Fruit fly (Drosophila melanogaster): Measurements from ENCODE around the gene Rubicon.

The Rubicon gene

DNA sequence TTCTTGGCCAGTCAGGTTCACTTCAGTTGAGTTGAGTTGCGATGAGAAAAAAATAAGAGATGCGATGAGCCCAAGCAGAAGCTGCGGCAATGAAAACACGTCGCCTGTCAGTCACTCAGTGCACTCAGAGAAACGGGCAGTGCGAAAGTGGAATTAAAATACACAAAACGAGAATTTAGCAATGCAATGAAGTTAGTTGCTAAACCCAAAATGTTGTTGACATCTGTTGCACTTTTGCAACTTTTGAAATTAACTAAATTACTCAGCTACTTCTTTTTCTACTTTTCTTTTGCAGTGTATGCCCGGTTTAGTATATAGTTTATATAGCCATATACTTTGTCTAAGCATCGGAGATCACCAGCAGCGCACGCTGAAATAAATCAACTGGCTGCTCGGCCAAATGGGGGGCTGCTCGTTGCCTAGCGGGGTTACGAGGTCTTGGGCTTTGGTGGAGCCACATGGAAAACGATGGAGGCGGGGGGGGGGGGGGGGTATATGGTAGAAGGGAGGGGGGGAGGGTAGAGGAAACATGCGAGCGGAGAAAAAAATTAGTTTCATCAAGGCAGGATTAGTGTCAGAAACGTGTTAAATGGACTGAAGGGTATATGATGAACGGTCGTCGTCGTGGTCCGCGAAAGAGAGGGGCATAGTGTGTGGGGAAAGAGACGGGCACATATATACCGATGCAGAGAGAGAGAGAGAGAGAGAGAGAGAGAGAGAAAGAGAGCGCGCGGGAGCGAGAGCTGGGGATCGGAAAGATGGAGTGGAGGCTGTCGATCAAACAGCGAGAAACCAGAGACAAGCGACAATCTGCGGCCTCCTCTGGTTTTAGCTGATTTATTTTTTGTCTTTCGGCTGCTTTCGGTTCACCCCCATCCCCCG lies 20.1 kb upstream of the Rubicon start (continued):
- TF ChIP-seq emc (GFP tag; optimal IDR thresholded peaks at IDR 0.05): no peak
- TF ChIP-seq odd (GFP tag; optimal IDR thresholded peaks at IDR 0.05): peak; percentile 41
- TF ChIP-seq CG12236 (GFP tag; optimal IDR thresholded peaks at IDR 0.05): peak; percentile 60
- peak; percentile 69 for TF ChIP-seq croc (GFP tag; conservative IDR thresholded peaks at IDR 0.05)
- peak; percentile 46 for TF ChIP-seq mam (GFP tag; optimal IDR thresholded peaks at IDR 0.05)
- peak; percentile 82 for TF ChIP-seq pum (GFP tag; optimal IDR thresholded peaks at IDR 0.05)
- no peak for TF ChIP-seq CG12104 (GFP tag; optimal IDR thresholded peaks at IDR 0.05)
- peak; percentile 63 for TF ChIP-seq lmd (GFP tag; IDR thresholded peaks at IDR 0.05)
- TF ChIP-seq cas (GFP tag; IDR thresholded peaks at IDR 0.05): no peak
- TF ChIP-seq grau (tag; optimal IDR thresholded peaks at IDR 0.05): peak; percentile 75
- TF ChIP-seq CG17802 (tag; optimal IDR thresholded peaks at IDR 0.05): peak; percentile 66
- no peak for TF ChIP-seq CG4328 (GFP tag; optimal IDR thresholded peaks at IDR 0.05)
- peak; percentile 69 for TF ChIP-seq Camta (GFP tag; optimal IDR thresholded peaks at IDR 0.05)
- peak; percentile 56; the same call in 1 of the 3 replicates for TF ChIP-seq CG7357 (GFP tag; IDR thresholded peaks at IDR 0.05)
- TF ChIP-seq zen2 (GFP tag; IDR thresholded peaks at IDR 0.05; ENCODE audit: partially characterized antibody): no peak
- TF ChIP-seq NC2α (GFP tag; optimal IDR thresholded peaks at IDR 0.05): peak; percentile 44
- TF ChIP-seq CG9609 (GFP tag; optimal IDR thresholded peaks at IDR 0.05): peak; percentile 76
- no peak for TF ChIP-seq HmgZ (tag; optimal IDR thresholded peaks at IDR 0.05)
- peak; percentile 83 for TF ChIP-seq CG30431 (GFP tag; optimal IDR thresholded peaks at IDR 0.05)
- TF ChIP-seq CG12219 (GFP tag; optimal IDR thresholded peaks at IDR 0.05): peak; percentile 70
- peak; percentile 39; the same call in 1 of the 2 replicates for TF ChIP-seq stc (GFP tag; IDR thresholded peaks at IDR 0.05)
- TF ChIP-seq Deaf1 (tag; optimal IDR thresholded peaks at IDR 0.05): peak; percentile 4
- TF ChIP-seq CG8478 (optimal IDR thresholded peaks at IDR 0.05): no peak
- TF ChIP-seq gsb (GFP tag; IDR thresholded peaks at IDR 0.05): 0 out of 2 replicates have a peak, but pooled peaks have one; percentile 23
- TF ChIP-seq MTF-1 (GFP tag; optimal IDR thresholded peaks at IDR 0.05; ENCODE audit: borderline replicate concordance): no peak
- peak; percentile 32 for TF ChIP-seq CG18476 (GFP tag; optimal IDR thresholded peaks at IDR 0.05)
- TF ChIP-seq dmrt99B (tag; optimal IDR thresholded peaks at IDR 0.05): peak; percentile 69
- peak; percentile 92 for TF ChIP-seq CG33557 (GFP tag; optimal IDR thresholded peaks at IDR 0.05)
- no peak for TF ChIP-seq br (optimal IDR thresholded peaks at IDR 0.05)
- TF ChIP-seq ase (GFP tag; IDR thresholded peaks at IDR 0.05): peak; percentile 26; the same call in 1 of the 3 replicates
- TF ChIP-seq Chrac-16 (GFP tag; optimal IDR thresholded peaks at IDR 0.05): peak; percentile 77
- no peak for TF ChIP-seq hth (optimal IDR thresholded peaks at IDR 0.05)
- peak; percentile 58; the same call in 1 of the 3 replicates for TF ChIP-seq H15 (GFP tag; IDR thresholded peaks at IDR 0.05)
- TF ChIP-seq jing (GFP tag; optimal IDR thresholded peaks at IDR 0.05): peak; percentile 62
- TF ChIP-seq CG2712 (tag; optimal IDR thresholded peaks at IDR 0.05): peak; percentile 89
- TF ChIP-seq Sox102F (GFP tag; optimal IDR thresholded peaks at IDR 0.05): peak; percentile 67
- peak; percentile 61 for TF ChIP-seq seq (GFP tag; IDR thresholded peaks at IDR 0.05)
- peak; percentile 71 for TF ChIP-seq trem (tag; optimal IDR thresholded peaks at IDR 0.05)
- TF ChIP-seq Sin3A (optimal IDR thresholded peaks at IDR 0.05): no peak
- TF ChIP-seq ranshi (GFP tag; IDR thresholded peaks at IDR 0.05): peak; percentile 67; the same call in 1 of the 2 replicates
- peak; percentile 94 for TF ChIP-seq dmrt11E (tag; optimal IDR thresholded peaks at IDR 0.05)
- no peak for TF ChIP-seq CG43689 (GFP tag; IDR thresholded peaks at IDR 0.05)
- no peak for TF ChIP-seq z (GFP tag; IDR thresholded peaks at IDR 0.05)
- TF ChIP-seq wor (GFP tag; IDR thresholded peaks at IDR 0.05): 0 out of 2 replicates have a peak, but pooled peaks have one; percentile 33
- no peak for TF ChIP-seq ro (GFP tag; IDR thresholded peaks at IDR 0.05)
- TF ChIP-seq p53 (GFP tag; optimal IDR thresholded peaks at IDR 0.05): peak; percentile 50
- peak; percentile 77 for TF ChIP-seq Xbp1 (GFP tag; optimal IDR thresholded peaks at IDR 0.05)
- peak; percentile 12 for TF ChIP-seq CG10274 (GFP tag; optimal IDR thresholded peaks at IDR 0.05)
- TF ChIP-seq sna (GFP tag; IDR thresholded peaks at IDR 0.05; ENCODE audit: partially characterized antibody): no peak
- TF ChIP-seq yki (optimal IDR thresholded peaks at IDR 0.05): no peak
- TF ChIP-seq gem (tag; optimal IDR thresholded peaks at IDR 0.05): peak; percentile 87
